Worm (Caenorhabditis elegans) whole organism, L3 larva: ENCODE measurements around the gene ZK1248.19.

ENCODE experiments used
- ZK546.5 ChIP-seq: sonication (generic microtip); optimal IDR thresholded peaks from 2 replicates; lab custom pipeline; 2017; ENCODE audit warnings: missing biosample characterization, missing genetic modification characterization
- ceh-28 ChIP-seq: fragments of 150-350 bp; optimal IDR thresholded peaks from 2 replicates; lab custom pipeline; 2014; ENCODE audit warnings: missing biosample characterization, missing genetic modification reagents, missing genetic modification characterization
- ceh-9 ChIP-seq: sonication (generic microtip); optimal IDR thresholded peaks from 2 replicates; lab custom pipeline; 2018; ENCODE audit warnings: missing biosample characterization, missing genetic modification characterization
- egl-27 ChIP-seq: sonication (generic microtip); optimal IDR thresholded peaks from 4 replicates; lab custom pipeline; 2017; ENCODE audit warnings: missing biosample characterization, missing genetic modification reagents, missing genetic modification characterization
- egl-5 ChIP-seq: fragments of 150-350 bp; optimal IDR thresholded peaks from 2 replicates; lab custom pipeline; 2017; ENCODE audit warnings: missing biosample characterization, missing genetic modification reagents, missing genetic modification characterization, inconsistent platforms
- elt-1 ChIP-seq: fragments of 150-350 bp; optimal IDR thresholded peaks from 2 replicates; lab custom pipeline; 2014; ENCODE audit warnings: missing biosample characterization, missing genetic modification characterization
- elt-2 ChIP-seq: sonication (generic microtip); optimal IDR thresholded peaks from 2 replicates; lab custom pipeline; 2016; ENCODE audit warnings: missing genetic modification reagents, mild to moderate bottlenecking, missing genetic modification characterization, missing compliant biosample characterization
- eor-1 ChIP-seq, 2 experiments: fragments of 150-350 bp; optimal IDR thresholded peaks; 2 replicates each; lab custom pipeline; 2014 to 2018; ENCODE audit warnings: missing biosample characterization in 2 of 2, missing genetic modification characterization in 2 of 2
- jun-1 ChIP-seq: fragments of 150-350 bp; optimal IDR thresholded peaks from 2 replicates; lab custom pipeline; 2014; ENCODE audit warnings: missing biosample characterization, missing genetic modification reagents, missing genetic modification characterization
- lin-15B ChIP-seq: fragments of 150-350 bp; optimal IDR thresholded peaks from 2 replicates; lab custom pipeline; 2014; ENCODE audit warnings: missing biosample characterization, missing genetic modification characterization
- lin-39 ChIP-seq: fragments of 150-350 bp; optimal IDR thresholded peaks from 2 replicates; lab custom pipeline; 2018; ENCODE audit warnings: missing biosample characterization, missing genetic modification reagents, missing genetic modification characterization
- lsy-12 ChIP-seq: sonication (generic microtip); optimal IDR thresholded peaks from 2 replicates; lab custom pipeline; 2016; ENCODE audit warnings: mild to moderate bottlenecking, missing genetic modification characterization, missing compliant biosample characterization
- nhr-23 ChIP-seq: fragments of 150-350 bp; optimal IDR thresholded peaks from 2 replicates; lab custom pipeline; 2014; ENCODE audit warnings: missing biosample characterization, missing genetic modification reagents, missing genetic modification characterization
- nhr-237 ChIP-seq: fragments of 150-350 bp; optimal IDR thresholded peaks from 2 replicates; lab custom pipeline; 2014; ENCODE audit warnings: missing biosample characterization, missing genetic modification characterization
- nhr-43 ChIP-seq: sonication (generic microtip); optimal IDR thresholded peaks from 2 replicates; lab custom pipeline; 2016; ENCODE audit warnings: mild to moderate bottlenecking, missing genetic modification characterization, missing compliant biosample characterization; ENCODE audit not compliant: poor library complexity, severe bottlenecking
- nhr-67 ChIP-seq: fragments of 150-350 bp; optimal IDR thresholded peaks from 2 replicates; lab custom pipeline; 2014; ENCODE audit warnings: missing biosample characterization, missing genetic modification characterization
- nhr-77 ChIP-seq: fragments of 150-350 bp; optimal IDR thresholded peaks from 2 replicates; lab custom pipeline; 2014; ENCODE audit warnings: missing biosample characterization, missing genetic modification characterization
- pha-4 ChIP-seq: fragments of 150-350 bp; optimal IDR thresholded peaks from 2 replicates; lab custom pipeline; 2014; ENCODE audit warnings: missing biosample characterization, missing genetic modification reagents, missing genetic modification characterization
- pqm-1 ChIP-seq: fragments of 150-350 bp; optimal IDR thresholded peaks from 2 replicates; lab custom pipeline; 2017; ENCODE audit warnings: missing biosample characterization, missing genetic modification characterization, inconsistent platforms
- sea-2 ChIP-seq: fragments of 150-350 bp; sonication (generic microtip); optimal IDR thresholded peaks from 4 replicates; lab custom pipeline; 2014; ENCODE audit warnings: missing biosample characterization, missing genetic modification reagents, missing genetic modification characterization
- snpc-4 ChIP-seq: fragments of 150-350 bp; optimal IDR thresholded peaks from 2 replicates; lab custom pipeline; 2014; ENCODE audit warnings: missing biosample characterization, missing genetic modification characterization
- zag-1 ChIP-seq: fragments of 150-350 bp; optimal IDR thresholded peaks from 2 replicates; lab custom pipeline; 2014; ENCODE audit warnings: missing biosample characterization, missing genetic modification characterization

Gene ZK1248.19

DNA sequence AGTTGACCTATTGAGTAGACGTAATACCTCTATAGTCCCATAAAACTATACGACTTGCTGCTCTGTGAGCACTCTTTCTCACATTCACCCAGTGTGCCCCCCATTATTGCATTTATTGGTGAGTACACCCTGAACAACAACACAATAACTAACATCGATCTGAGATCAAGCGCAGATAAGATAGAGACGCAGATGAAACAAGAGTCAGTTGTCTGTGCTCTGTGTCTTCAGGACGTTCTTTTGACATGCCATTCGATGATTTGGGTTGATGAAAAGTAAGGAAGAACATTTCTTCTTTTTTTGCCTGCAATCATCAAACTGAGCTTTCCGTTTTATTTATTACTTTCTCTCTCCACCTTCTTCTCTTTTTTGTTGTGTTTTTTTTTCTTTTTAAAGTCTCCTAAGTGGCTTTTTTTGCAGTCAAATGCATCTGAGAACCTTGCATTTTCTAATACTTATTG, 48.9 kb downstream of the ZK1248.19 start, which contains the start of gene lect-2:
Gene lect-2, plus strand, starts transcription at position 411 of the 461 bp plus-strand sequence.
- TF ChIP-seq egl-5 (tag; lab: Kevin White, UChicago) (peak; percentile 70), elt-1 (tag; lab: Kevin White, UChicago) (peak; percentile 39), sea-2 (GFP tag; lab: Kevin White, UChicago) (no peak), lin-39 (tag; lab: Kevin White, UChicago) (peak; percentile 20), nhr-23 (tag; lab: Kevin White, UChicago) (no peak)
- TF ChIP-seq, all 47 proteins: peak for 3

DNA sequence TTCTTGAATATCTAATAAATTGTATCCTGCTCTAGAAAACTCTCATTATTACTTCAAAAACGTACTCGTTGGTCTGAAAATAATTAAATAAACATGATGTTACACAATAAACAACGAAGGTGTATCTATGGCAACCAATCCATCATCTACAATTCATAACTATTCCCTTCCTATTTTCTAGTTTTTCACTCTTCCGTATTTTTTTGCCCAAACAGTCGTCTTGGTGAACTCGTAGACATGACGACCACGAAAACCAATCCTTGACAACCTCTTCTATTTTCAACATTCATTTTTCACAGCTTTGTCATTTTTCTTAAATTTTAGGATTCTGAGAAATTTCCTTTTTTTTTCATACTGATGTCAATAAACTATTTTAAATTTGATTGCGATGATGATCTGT, 50.4 kb downstream of the ZK1248.19 start, which contains the start of gene K05F1.13:
Gene K05F1.13, plus strand, starts transcription at position 301 of the 400 bp plus-strand sequence.
- TF ChIP-seq pqm-1 (tag; lab: Kevin White, UChicago) (no peak), nhr-43 (no peak), ceh-9 (tag; lab: Kevin White, UChicago) (no peak), nhr-237 (no peak), elt-2 (tag; lab: Kevin White, UChicago) (no peak), jun-1 (tag; lab: Kevin White, UChicago) (no peak), nhr-23 (tag; lab: Kevin White, UChicago) (no peak), eor-1 (tag; optimal IDR thresholded peaks at IDR 0.05; lab: Kevin White, UChicago) (no peak), snpc-4 (tag; lab: Kevin White, UChicago) (no peak), lin-15B (tag; lab: Kevin White, UChicago) (no peak), zag-1 (tag; lab: Kevin White, UChicago) (no peak), lin-39 (tag; lab: Kevin White, UChicago) (no peak), ceh-28 (no peak), lsy-12 (tag; lab: Kevin White, UChicago) (no peak), elt-1 (tag; lab: Kevin White, UChicago) (no peak), nhr-67 (tag; lab: Kevin White, UChicago) (no peak), pha-4 (tag; lab: Kevin White, UChicago) (no peak), ZK546.5 (no peak), egl-27 (tag; lab: Kevin White, UChicago) (no peak), nhr-77 (tag; lab: Kevin White, UChicago) (no peak)
- TF ChIP-seq, all 47 proteins: peak for 0
